Fruit fly (Drosophila melanogaster) whole organism, wandering third instar larva: ENCODE data around the gene mus301.

Experiments
- Dif ChIP-seq: fragments of 200-275, 200-300 bp; sonication (Bioruptor generic); optimal IDR thresholded peaks from 2 replicates; lab custom pipeline; 2018; ENCODE audit warnings: missing biosample characterization, missing genetic modification characterization; ENCODE audit not compliant: partially characterized antibody
- GATAd ChIP-seq: sonication (Bioruptor generic); optimal IDR thresholded peaks from 2 replicates; lab custom pipeline; 2016; ENCODE audit warnings: missing biosample characterization, missing genetic modification characterization
- N ChIP-seq: fragments of >200 bp; optimal IDR thresholded peaks from 2 replicates; lab custom pipeline; 2018; ENCODE audit warnings: missing biosample characterization, missing external identifiers, missing genetic modification characterization
- OdsH ChIP-seq: fragments of 200-800 bp; sonication (Bioruptor generic); optimal IDR thresholded peaks from 2 replicates; lab custom pipeline; 2016; ENCODE audit warnings: missing biosample characterization, mild to moderate bottlenecking, missing genetic modification characterization
- Rel ChIP-seq, 2 experiments: fragments of 200-800 bp; sonication (Bioruptor generic) in 1 of 2; optimal IDR thresholded peaks; 2 replicates in 1 of 2; 3 replicates in 1 of 2; lab custom pipeline; 2016 to 2019; ENCODE audit warnings: mild to moderate bottlenecking in 2 of 2, missing biosample characterization in 2 of 2, missing genetic modification characterization in 2 of 2, moderate library complexity in 1 of 2
- dmrt93B ChIP-seq: fragments of 200-800 bp; sonication (Bioruptor generic); optimal IDR thresholded peaks from 2 replicates; lab custom pipeline; 2018; ENCODE audit warnings: missing biosample characterization, mild to moderate bottlenecking, missing genetic modification characterization
- ey ChIP-seq: fragments of 200-800 bp; sonication (Bioruptor generic); optimal IDR thresholded peaks from 2 replicates; lab custom pipeline; 2016; ENCODE audit warnings: missing biosample characterization, missing genetic modification characterization
- fru ChIP-seq: fragments of 200-800 bp; sonication (Bioruptor generic); optimal IDR thresholded peaks from 3 replicates; lab custom pipeline; 2016; ENCODE audit warnings: missing biosample characterization, mild to moderate bottlenecking, missing genetic modification characterization
- h ChIP-seq: fragments of 200-800 bp; sonication (Bioruptor generic); optimal IDR thresholded peaks from 3 replicates; lab custom pipeline; 2016; ENCODE audit warnings: missing biosample characterization, mild to moderate bottlenecking, missing genetic modification characterization
- jim ChIP-seq: fragments of 175-275, 200-325 bp; sonication (Bioruptor generic); optimal IDR thresholded peaks from 2 replicates; lab custom pipeline; 2016; ENCODE audit warnings: missing biosample characterization, mild to moderate bottlenecking, missing genetic modification characterization
- rgr ChIP-seq: fragments of 200-800 bp; sonication (Bioruptor generic); optimal IDR thresholded peaks from 3 replicates; lab custom pipeline; 2016; ENCODE audit warnings: missing biosample characterization, mild to moderate bottlenecking, missing genetic modification characterization
- tai ChIP-seq: sonication (Bioruptor generic); optimal IDR thresholded peaks from 2 replicates; lab custom pipeline; 2016; ENCODE audit warnings: missing biosample characterization, missing genetic modification characterization
- woc ChIP-seq: sonication (Bioruptor generic); optimal IDR thresholded peaks from 2 replicates; lab custom pipeline; 2016; ENCODE audit warnings: missing biosample characterization, mild to moderate bottlenecking, missing genetic modification characterization

mus301 gene

DNA sequence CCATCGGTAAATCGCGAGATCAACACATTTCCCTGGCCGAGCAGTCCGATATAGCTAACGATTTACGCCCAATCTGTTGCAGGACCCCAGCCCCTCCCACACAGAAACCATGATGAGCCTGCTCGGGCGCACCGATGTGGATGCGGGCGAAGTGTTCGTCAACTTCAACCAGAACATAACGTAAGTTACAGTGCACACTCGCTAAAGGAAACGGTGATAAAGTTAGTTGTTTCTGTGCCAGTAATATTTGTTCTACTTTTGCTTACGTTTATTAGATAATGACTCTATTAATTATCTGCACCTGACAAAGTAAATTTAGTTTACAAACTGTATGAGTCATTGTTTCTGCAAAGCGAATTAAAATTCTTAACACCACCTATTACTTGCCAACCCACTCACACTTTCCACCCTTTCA, 49.8 kb downstream of the mus301 start:
- TF ChIP-seq fru (no peak), dmrt93B (GFP tag; lab: Kevin White, UChicago) (no peak), Dif (GFP tag; lab: Kevin White, UChicago) (no peak), GATAd (GFP tag; lab: Kevin White, UChicago) (no peak), ey (GFP tag; lab: Kevin White, UChicago) (no peak), jim (GFP tag; lab: Kevin White, UChicago) (no peak), N (GFP tag; lab: Kevin White, UChicago) (no peak), Rel (GFP tag; optimal IDR thresholded peaks at IDR 0.05; lab: Kevin White, UChicago) (no peak), Rel (tag; optimal IDR thresholded peaks at IDR 0.05; lab: Kevin White, UChicago) (no peak), woc (GFP tag; lab: Kevin White, UChicago) (no peak), tai (GFP tag; lab: Kevin White, UChicago) (no peak), OdsH (no peak)

dm6 chr3L:8189234-8189633, 51.6 kb downstream of the mus301 start:
- no peak for TF ChIP-seq woc (GFP tag; lab: Kevin White, UChicago)
- TF ChIP-seq h = no peak

DNA sequence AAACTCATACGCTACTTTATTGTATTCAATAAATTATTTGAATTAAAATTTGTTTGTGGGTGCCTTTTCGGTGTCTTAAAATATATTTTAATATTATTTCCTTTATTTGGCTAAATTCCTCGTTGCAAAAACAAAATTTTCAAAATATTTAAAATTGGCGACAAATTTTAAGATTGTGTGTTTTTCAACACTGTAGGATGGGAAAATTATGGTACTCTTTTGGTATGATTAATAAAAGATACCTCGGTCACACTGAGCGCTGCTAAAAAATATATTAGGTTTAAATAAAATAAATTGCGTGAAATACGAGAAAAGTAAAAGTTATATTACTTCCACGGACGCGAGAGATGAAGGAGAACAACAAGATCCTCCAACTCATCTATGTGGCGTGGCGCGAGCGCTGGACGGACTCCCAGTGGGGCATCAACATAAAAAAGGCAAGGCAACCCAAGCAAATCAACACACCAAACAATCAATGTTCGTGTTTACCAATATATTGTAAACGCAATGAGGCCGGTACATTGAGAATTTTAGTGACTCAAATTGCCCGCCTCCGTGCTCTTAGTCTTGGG, 53.5 kb downstream of the mus301 start, which contains the start of gene MED24:
Gene MED24 (plus strand): TSS at position 229 of the 572 bp plus-strand sequence.
- TF ChIP-seq rgr (GFP tag; lab: Kevin White, UChicago) (peak; percentile 35), Rel (GFP tag; optimal IDR thresholded peaks at IDR 0.05; lab: Kevin White, UChicago) (no peak), Rel (tag; optimal IDR thresholded peaks at IDR 0.05; lab: Kevin White, UChicago) (no peak)
